Worm (Caenorhabditis elegans) whole organism, midembryonic: Measurements from ENCODE around the gene vab-2.

Experiments
- cog-1 ChIP-seq: sonication (generic microtip); optimal IDR thresholded peaks from 2 replicates; lab custom pipeline; 2016; ENCODE audit warnings: missing genetic modification characterization, missing compliant biosample characterization
- flt-1 ChIP-seq: fragments of 200-800 bp; sonication (Bioruptor generic); IDR thresholded peaks from 2 replicates; pipeline ENCODE4 v1.3.6; 2022; ENCODE audit warnings: missing genetic modification characterization, missing compliant biosample characterization
- klf-2 ChIP-seq: fragments of 200-800 bp; sonication (Bioruptor generic); conservative IDR thresholded peaks from 2 replicates; pipeline ENCODE4 v1.3.6; 2022; ENCODE audit warnings: missing genetic modification reagents, missing genetic modification characterization, missing compliant biosample characterization
- med-1 ChIP-seq: sonication (generic microtip); optimal IDR thresholded peaks from 2 replicates; lab custom pipeline; 2017; ENCODE audit warnings: missing genetic modification characterization, mild to moderate bottlenecking, missing compliant biosample characterization, antibody characterized with exemption, missing genetic modification reagents; ENCODE audit not compliant: insufficient read depth
- ref-1 ChIP-seq: fragments of 200-800 bp; sonication (Bioruptor generic); conservative IDR thresholded peaks from 2 replicates; pipeline ENCODE4 v1.3.6; 2022; ENCODE audit warnings: missing genetic modification reagents, missing genetic modification characterization, missing compliant biosample characterization
- tab-1 ChIP-seq: fragments of 200-800 bp; sonication (Bioruptor generic); IDR thresholded peaks from 2 replicates; pipeline ENCODE4 v1.3.6; 2022; ENCODE audit warnings: missing genetic modification characterization, missing compliant biosample characterization
- ztf-29 ChIP-seq: fragments of 200-800 bp; sonication (Bioruptor generic); IDR thresholded peaks from 2 replicates; pipeline ENCODE4 v1.3.6; 2022; ENCODE audit warnings: missing genetic modification reagents, missing genetic modification characterization, missing compliant biosample characterization

ce11 chrIV:3805219-3805618 is 38.6 kb upstream of the vab-2 start, which contains the start of gene fbxc-47:
- no peak for TF ChIP-seq flt-1 (GFP tag; lab: Robert Waterston, UW)
- no peak for TF ChIP-seq med-1 (GFP tag; lab: Kevin White, UChicago)
- no peak for TF ChIP-seq klf-2 (GFP tag; lab: Robert Waterston, UW)
- TF ChIP-seq ref-1 (GFP tag; lab: Robert Waterston, UW): no peak
- no peak for TF ChIP-seq tab-1 (GFP tag; lab: Robert Waterston, UW)
- no peak for TF ChIP-seq ztf-29 (GFP tag; lab: Robert Waterston, UW)
- TF ChIP-seq cog-1: no peak
